Worm (Caenorhabditis elegans) whole organism, L3 larva: Measurements from ENCODE around the gene Y53F4B.25.

Experiments used
- aly-2 ChIP-seq: fragments of 150-350 bp; optimal IDR thresholded peaks from 2 replicates; lab custom pipeline; 2014; ENCODE audit warnings: missing biosample characterization, missing genetic modification characterization
- ama-1 ChIP-seq: fragments of 150-350 bp; optimal IDR thresholded peaks from 2 replicates; lab custom pipeline; 2018
- egl-27 ChIP-seq: sonication (generic microtip); optimal IDR thresholded peaks from 4 replicates; lab custom pipeline; 2017; ENCODE audit warnings: missing biosample characterization, missing genetic modification reagents, missing genetic modification characterization
- elt-2 ChIP-seq: sonication (generic microtip); optimal IDR thresholded peaks from 2 replicates; lab custom pipeline; 2016; ENCODE audit warnings: missing genetic modification reagents, mild to moderate bottlenecking, missing genetic modification characterization, missing compliant biosample characterization
- fkh-10 ChIP-seq: sonication (generic microtip); optimal IDR thresholded peaks from 2 replicates; lab custom pipeline; 2017; ENCODE audit warnings: missing biosample characterization, missing genetic modification reagents, missing genetic modification characterization
- mdl-1 ChIP-seq: fragments of 150-350 bp; optimal IDR thresholded peaks from 2 replicates; lab custom pipeline; 2014; ENCODE audit warnings: missing biosample characterization, missing genetic modification characterization
- nhr-28 ChIP-seq: fragments of 150-350 bp; optimal IDR thresholded peaks from 2 replicates; lab custom pipeline; 2014; ENCODE audit warnings: missing biosample characterization, missing genetic modification characterization
- sea-2 ChIP-seq: fragments of 150-350 bp; sonication (generic microtip); optimal IDR thresholded peaks from 4 replicates; lab custom pipeline; 2014; ENCODE audit warnings: missing biosample characterization, missing genetic modification reagents, missing genetic modification characterization
- snpc-4 ChIP-seq: fragments of 150-350 bp; optimal IDR thresholded peaks from 2 replicates; lab custom pipeline; 2014; ENCODE audit warnings: missing biosample characterization, missing genetic modification characterization
- unc-39 ChIP-seq: sonication (generic microtip); optimal IDR thresholded peaks from 4 replicates; lab custom pipeline; 2017; ENCODE audit warnings: missing biosample characterization, missing genetic modification characterization
- zag-1 ChIP-seq: fragments of 150-350 bp; optimal IDR thresholded peaks from 2 replicates; lab custom pipeline; 2014; ENCODE audit warnings: missing biosample characterization, missing genetic modification characterization
- ztf-11 ChIP-seq: fragments of 150-350 bp; optimal IDR thresholded peaks from 2 replicates; lab custom pipeline; 2014; ENCODE audit warnings: missing biosample characterization, missing genetic modification characterization

DNA sequence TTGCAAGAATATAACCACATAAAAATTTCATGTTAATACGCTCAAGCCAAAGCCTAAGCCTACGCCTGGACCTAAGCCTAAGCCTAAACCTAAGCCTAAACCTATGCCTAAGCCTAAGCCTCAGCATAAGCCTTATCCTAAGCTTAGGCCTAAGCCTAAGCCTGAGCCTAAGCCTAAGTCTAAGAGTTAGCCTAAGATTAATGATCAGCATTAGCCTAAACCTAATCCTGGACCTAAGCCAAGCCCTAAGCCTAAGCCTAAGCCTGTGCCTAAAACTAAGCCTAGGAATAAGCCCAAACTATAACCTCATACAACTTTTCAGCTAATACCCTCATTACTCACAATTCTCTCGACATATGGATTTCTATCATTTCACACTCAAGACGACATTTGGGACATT lies 22.4 kb downstream of the Y53F4B.25 start:
- no peak for TF ChIP-seq egl-27 (tag; lab: Kevin White, UChicago)
- TF ChIP-seq ama-1 (lab: Kevin White, UChicago) = no peak
- TF ChIP-seq unc-39 (tag; lab: Kevin White, UChicago) = no peak
- TF ChIP-seq aly-2 = no peak
- no peak for TF ChIP-seq ztf-11
- TF ChIP-seq fkh-10 (GFP tag; lab: Kevin White, UChicago) = no peak
- TF ChIP-seq zag-1 = no peak
- TF ChIP-seq sea-2 (GFP tag; lab: Kevin White, UChicago) = no peak
- TF ChIP-seq snpc-4 (tag; lab: Kevin White, UChicago) = no peak
- TF ChIP-seq mdl-1 (tag; lab: Kevin White, UChicago) = no peak
- TF ChIP-seq elt-2 (tag; lab: Kevin White, UChicago) = no peak
- no peak for TF ChIP-seq nhr-28 (tag; lab: Kevin White, UChicago)
